Worm (Caenorhabditis elegans) whole organism, young adult: Measurements from ENCODE around the gene srg-38.

ENCODE experiments used
- F22D6.2 ChIP-seq: sonication (generic microtip); optimal IDR thresholded peaks from 2 replicates; lab custom pipeline; 2016; ENCODE audit warnings: mild to moderate bottlenecking, missing genetic modification characterization, missing compliant biosample characterization
- F37B4.10 ChIP-seq: fragments of 200-800 bp; sonication (Bioruptor generic); IDR thresholded peaks from 2 replicates; pipeline ENCODE4 v1.3.6; 2022; ENCODE audit warnings: missing genetic modification characterization, missing compliant biosample characterization
- F55B11.4 ChIP-seq: sonication (generic microtip); optimal IDR thresholded peaks from 2 replicates; lab custom pipeline; 2016; ENCODE audit warnings: missing compliant biosample characterization, missing genetic modification characterization, borderline replicate concordance; ENCODE audit not compliant: insufficient read depth
- Y53G8AR.9 ChIP-seq: fragments of 200-800 bp; sonication (Bioruptor generic); conservative IDR thresholded peaks from 2 replicates; pipeline ENCODE4 v1.3.6; 2022; ENCODE audit warnings: missing genetic modification reagents, missing genetic modification characterization, missing compliant biosample characterization
- ZK185.1 ChIP-seq: sonication (generic microtip); optimal IDR thresholded peaks from 2 replicates; lab custom pipeline; 2016; ENCODE audit warnings: mild to moderate bottlenecking, missing genetic modification characterization, missing compliant biosample characterization; ENCODE audit not compliant: poor library complexity, severe bottlenecking
- akir-1 ChIP-seq: fragments of 200-800 bp; sonication (Bioruptor generic); optimal IDR thresholded peaks from 2 replicates; lab custom pipeline; 2018; ENCODE audit warnings: mild to moderate bottlenecking, missing genetic modification characterization, moderate library complexity, missing compliant biosample characterization
- ama-1 ChIP-seq, 3 experiments: fragments of 150-350 bp in 1 of 3; sonication (generic microtip) in 2 of 3; optimal IDR thresholded peaks; 2 replicates each; lab custom pipeline; 2014 to 2018; ENCODE audit warnings: missing biosample characterization in 2 of 3, missing genetic modification characterization in 2 of 3, missing genetic modification reagents in 2 of 3
- efl-1 ChIP-seq: fragments of 150-350 bp; optimal IDR thresholded peaks from 2 replicates; lab custom pipeline; 2014; ENCODE audit warnings: missing biosample characterization, missing genetic modification reagents, missing genetic modification characterization
- let-607 ChIP-seq, 2 experiments: fragments of 200-800 bp in 1 of 2; sonication (Bioruptor generic) in 1 of 2; sonication (generic microtip) in 1 of 2; optimal IDR thresholded peaks; 2 replicates each; lab custom pipeline; 2016 to 2018; ENCODE audit warnings: mild to moderate bottlenecking in 2 of 2, missing compliant biosample characterization in 2 of 2, missing genetic modification characterization in 2 of 2, moderate library complexity in 2 of 2, missing genotype in 1 of 2
- nfyb-1 ChIP-seq: fragments of 200-800 bp; sonication (Bioruptor generic); IDR thresholded peaks from 2 replicates; pipeline ENCODE4 v1.3.6; 2022; ENCODE audit warnings: missing genetic modification reagents, missing genetic modification characterization, missing compliant biosample characterization
- sea-2 ChIP-seq: fragments of 200-800 bp; sonication (Bioruptor generic); IDR thresholded peaks from 2 replicates; pipeline ENCODE4 v1.3.6; 2022; ENCODE audit warnings: missing genetic modification characterization, missing compliant biosample characterization
- unc-62 ChIP-seq: fragments of 150-350 bp; optimal IDR thresholded peaks from 2 replicates; lab custom pipeline; 2014; ENCODE audit warnings: missing biosample characterization, missing genetic modification reagents, missing genetic modification characterization
- ztf-28 ChIP-seq: fragments of 200-800 bp; sonication (Bioruptor generic); IDR thresholded peaks from 2 replicates; pipeline ENCODE4 v1.3.6; 2022; ENCODE audit warnings: missing genetic modification reagents, missing genetic modification characterization, missing compliant biosample characterization

ce11 chrV:11146958-11147779, 8.3 kb downstream of the srg-38 start, which contains the start of the genes T19C4.24 and nlp-33:
- TF ChIP-seq ama-1 (optimal IDR thresholded peaks at IDR 0.05; lab: Kevin White, UChicago) (peak; percentile 71), ama-1 (GFP tag; optimal IDR thresholded peaks at IDR 0.05; lab: Kevin White, UChicago) (no peak), Y53G8AR.9 (no peak), F37B4.10 (GFP tag; lab: Robert Waterston, UW) (no peak), sea-2 (GFP tag; lab: Robert Waterston, UW) (no peak), F55B11.4 (tag; lab: Kevin White, UChicago) (no peak), unc-62 (no peak), ztf-28 (no peak), ZK185.1 (no peak), F22D6.2 (tag; lab: Kevin White, UChicago) (no peak), let-607 (tag; optimal IDR thresholded peaks at IDR 0.05; lab: Kevin White, UChicago) (no peak), efl-1 (GFP tag; lab: Kevin White, UChicago) (no peak), nfyb-1 (no peak), akir-1 (GFP tag; lab: Kevin White, UChicago) (no peak)
